Worm (Caenorhabditis elegans) whole organism, young adult: Measurements from ENCODE around the gene C06H2.2.

Experiments
- B0019.2 ChIP-seq: fragments of 200-800 bp; sonication (Bioruptor generic); conservative IDR thresholded peaks from 2 replicates; pipeline ENCODE4 v1.3.6; 2022; ENCODE audit warnings: missing genetic modification reagents, missing genetic modification characterization, missing compliant biosample characterization
- B0035.1 ChIP-seq: sonication (generic microtip); optimal IDR thresholded peaks from 2 replicates; lab custom pipeline; 2016; ENCODE audit warnings: missing genetic modification characterization, mild to moderate bottlenecking, missing compliant biosample characterization, missing genotype, missing genetic modification reagents
- B0336.3 ChIP-seq: fragments of 200-800 bp; sonication (Bioruptor generic); IDR thresholded peaks from 2 replicates; pipeline ENCODE4 v1.3.6; 2022; ENCODE audit warnings: missing genetic modification characterization, missing compliant biosample characterization
- C06A6.2 ChIP-seq: fragments of 200-800 bp; sonication (Bioruptor generic); conservative IDR thresholded peaks from 2 replicates; pipeline ENCODE4 v1.3.6; 2022; ENCODE audit warnings: missing genetic modification characterization, missing compliant biosample characterization
- C17E4.6 ChIP-seq: fragments of 200-800 bp; sonication (Bioruptor generic); IDR thresholded peaks from 2 replicates; pipeline ENCODE4 v1.3.6; 2022; ENCODE audit warnings: missing genetic modification reagents, missing genetic modification characterization, missing compliant biosample characterization
- D2030.7 ChIP-seq: fragments of 200-800 bp; sonication (Bioruptor generic); IDR thresholded peaks from 2 replicates; pipeline ENCODE4 v1.3.6; 2022; ENCODE audit warnings: missing genetic modification reagents, missing genetic modification characterization, missing compliant biosample characterization
- K11D2.4 ChIP-seq: fragments of 200-800 bp; sonication (Bioruptor generic); IDR thresholded peaks from 2 replicates; pipeline ENCODE4 v1.3.6; 2022; ENCODE audit warnings: missing genetic modification reagents, missing genetic modification characterization, missing compliant biosample characterization
- Y56A3A.18 ChIP-seq: fragments of 200-800 bp; sonication (Bioruptor generic); IDR thresholded peaks from 2 replicates; pipeline ENCODE4 v1.3.6; 2022; ENCODE audit warnings: missing genetic modification reagents, missing genetic modification characterization, missing compliant biosample characterization
- Y67H2A.10 ChIP-seq: fragments of 200-800 bp; sonication (Bioruptor generic); conservative IDR thresholded peaks from 2 replicates; pipeline ENCODE4 v1.3.6; 2022; ENCODE audit warnings: missing genetic modification reagents, missing genetic modification characterization, missing compliant biosample characterization
- Y79H2A.3 ChIP-seq: fragments of 200-800 bp; sonication (Bioruptor generic); conservative IDR thresholded peaks from 2 replicates; pipeline ENCODE4 v1.3.6; 2022; ENCODE audit warnings: missing genetic modification reagents, missing genetic modification characterization, missing compliant biosample characterization
- ZK185.1 ChIP-seq: sonication (generic microtip); optimal IDR thresholded peaks from 2 replicates; lab custom pipeline; 2016; ENCODE audit warnings: mild to moderate bottlenecking, missing genetic modification characterization, missing compliant biosample characterization; ENCODE audit not compliant: poor library complexity, severe bottlenecking
- attf-5 ChIP-seq: fragments of 200-800 bp; sonication (Bioruptor generic); optimal IDR thresholded peaks from 2 replicates; lab custom pipeline; 2018; ENCODE audit warnings: mild to moderate bottlenecking, missing genetic modification characterization, missing compliant biosample characterization
- bed-1 ChIP-seq: fragments of 200-800 bp; sonication (Bioruptor generic); IDR thresholded peaks from 2 replicates; pipeline ENCODE4 v1.3.6; 2022; ENCODE audit warnings: missing genetic modification reagents, missing genetic modification characterization, missing compliant biosample characterization
- cebp-1 ChIP-seq, 2 experiments: fragments of 200-800 bp in 1 of 2; sonication (Bioruptor generic) in 1 of 2; sonication (generic microtip) in 1 of 2; IDR thresholded peaks in 1 of 2; optimal IDR thresholded peaks in 1 of 2; 2 replicates each; pipeline versions ENCODE4 v1.3.6 to Lab custom; 2017 to 2022; ENCODE audit warnings: missing compliant biosample characterization in 2 of 2, missing genetic modification characterization in 2 of 2, mild to moderate bottlenecking in 1 of 2, missing genetic modification reagents in 1 of 2, moderate library complexity in 1 of 2
- cebp-2 ChIP-seq: fragments of 200-800 bp; sonication (Bioruptor generic); IDR thresholded peaks from 2 replicates; pipeline ENCODE4 v1.3.6; 2022; ENCODE audit warnings: missing genetic modification characterization, missing compliant biosample characterization
- ceh-40 ChIP-seq: fragments of 200-800 bp; sonication (Bioruptor generic); IDR thresholded peaks from 2 replicates; pipeline ENCODE4 v1.3.6; 2022; ENCODE audit warnings: missing genetic modification characterization, missing compliant biosample characterization
- ceh-91 ChIP-seq: fragments of 200-800 bp; sonication (Bioruptor generic); IDR thresholded peaks from 2 replicates; pipeline ENCODE4 v1.3.6; 2022; ENCODE audit warnings: missing genetic modification reagents, missing genetic modification characterization, missing compliant biosample characterization
- egl-18 ChIP-seq: fragments of 200-800 bp; sonication (Bioruptor generic); IDR thresholded peaks from 2 replicates; pipeline ENCODE4 v1.3.6; 2022; ENCODE audit warnings: missing genetic modification reagents, missing genetic modification characterization, missing compliant biosample characterization
- egrh-3 ChIP-seq: fragments of 200-800 bp; sonication (Bioruptor generic); IDR thresholded peaks from 2 replicates; pipeline ENCODE4 v1.3.6; 2022; ENCODE audit warnings: missing genetic modification reagents, missing genetic modification characterization, missing compliant biosample characterization
- him-1 ChIP-seq: sonication (generic microtip); optimal IDR thresholded peaks from 2 replicates; lab custom pipeline; 2016; ENCODE audit warnings: missing genotype, missing genetic modification reagents, missing genetic modification characterization, missing compliant biosample characterization
- hlh-12 ChIP-seq: sonication (generic microtip); optimal IDR thresholded peaks from 2 replicates; lab custom pipeline; 2016; ENCODE audit warnings: missing genetic modification characterization, missing compliant biosample characterization
- hmg-20 ChIP-seq: fragments of 200-800 bp; sonication (Bioruptor generic); IDR thresholded peaks from 2 replicates; pipeline ENCODE4 v1.3.6; 2022; ENCODE audit warnings: missing genetic modification reagents, missing genetic modification characterization, missing compliant biosample characterization
- hsf-1 ChIP-seq: fragments of 200-800 bp; sonication (Bioruptor generic); IDR thresholded peaks from 2 replicates; pipeline ENCODE4 v1.3.6; 2022; ENCODE audit warnings: missing genetic modification reagents, missing genetic modification characterization, missing compliant biosample characterization
- lin-54 ChIP-seq: fragments of 200-800 bp; sonication (Bioruptor generic); optimal IDR thresholded peaks from 2 replicates; lab custom pipeline; 2018; ENCODE audit warnings: mild to moderate bottlenecking, missing genetic modification characterization, missing compliant biosample characterization
- lir-1 ChIP-seq: fragments of 200-800 bp; sonication (Bioruptor generic); conservative IDR thresholded peaks from 2 replicates; pipeline ENCODE4 v1.3.6; 2022; ENCODE audit warnings: missing genetic modification reagents, missing genetic modification characterization, missing compliant biosample characterization
- madf-8 ChIP-seq: fragments of 200-800 bp; sonication (Bioruptor generic); conservative IDR thresholded peaks from 2 replicates; pipeline ENCODE4 v1.3.6; 2022; ENCODE audit warnings: missing genetic modification reagents, missing genetic modification characterization, missing compliant biosample characterization
- mxl-1 ChIP-seq: sonication (generic microtip); optimal IDR thresholded peaks from 2 replicates; lab custom pipeline; 2016; ENCODE audit warnings: missing genetic modification characterization, missing compliant biosample characterization
- nhr-179 ChIP-seq: sonication (generic microtip); optimal IDR thresholded peaks from 2 replicates; lab custom pipeline; 2016; ENCODE audit warnings: mild to moderate bottlenecking, missing genetic modification characterization, missing compliant biosample characterization
- nhr-27 ChIP-seq: fragments of 200-800 bp; sonication (Bioruptor generic); optimal IDR thresholded peaks from 2 replicates; lab custom pipeline; 2018; ENCODE audit warnings: mild to moderate bottlenecking, missing genetic modification characterization, moderate library complexity, missing compliant biosample characterization
- nhr-80 ChIP-seq: sonication (generic microtip); optimal IDR thresholded peaks from 2 replicates; lab custom pipeline; 2016; ENCODE audit warnings: missing genetic modification characterization, missing compliant biosample characterization
- pbrm-1 ChIP-seq: fragments of 200-800 bp; sonication (Bioruptor generic); IDR thresholded peaks from 2 replicates; pipeline ENCODE4 v1.3.6; 2022; ENCODE audit warnings: missing genetic modification reagents, missing genetic modification characterization, missing compliant biosample characterization
- rpc-1 ChIP-seq, 2 experiments: fragments of 150-350 bp in 1 of 2; sonication (generic microtip) in 1 of 2; optimal IDR thresholded peaks; 2 replicates each; lab custom pipeline; 2014 to 2018; ENCODE audit warnings: missing biosample characterization in 1 of 2, missing genetic modification characterization in 1 of 2, missing genetic modification reagents in 1 of 2, missing genotype in 1 of 2
- somi-1 ChIP-seq: fragments of 200-800 bp; sonication (Bioruptor generic); optimal IDR thresholded peaks from 2 replicates; lab custom pipeline; 2018; ENCODE audit warnings: mild to moderate bottlenecking, missing genetic modification characterization, missing compliant biosample characterization
- tbx-9 ChIP-seq: sonication (generic microtip); optimal IDR thresholded peaks from 2 replicates; lab custom pipeline; 2016; ENCODE audit warnings: borderline replicate concordance, missing genetic modification characterization, inconsistent platforms, missing compliant biosample characterization
- unc-62 ChIP-seq: fragments of 150-350 bp; optimal IDR thresholded peaks from 2 replicates; lab custom pipeline; 2014; ENCODE audit warnings: missing biosample characterization, missing genetic modification reagents, missing genetic modification characterization
- xnd-1 ChIP-seq: sonication (generic microtip); optimal IDR thresholded peaks from 2 replicates; lab custom pipeline; 2016; ENCODE audit warnings: missing genotype, missing genetic modification reagents, missing genetic modification characterization, missing compliant biosample characterization
- ztf-6 ChIP-seq: fragments of 200-800 bp; sonication (Bioruptor generic); IDR thresholded peaks from 2 replicates; pipeline ENCODE4 v1.3.6; 2022; ENCODE audit warnings: missing genetic modification reagents, missing genetic modification characterization, missing compliant biosample characterization

C06H2.2 gene

ce11 chrV:11148971-11149370 is 23.9 kb downstream of the C06H2.2 start:
- no peak for TF ChIP-seq K11D2.4 (GFP tag; lab: Robert Waterston, UW)
- TF ChIP-seq Y79H2A.3 (GFP tag; lab: Robert Waterston, UW): no peak
- TF ChIP-seq him-1: no peak
- no peak for TF ChIP-seq attf-5
- no peak for TF ChIP-seq nhr-179 (tag; lab: Kevin White, UChicago)
- no peak for TF ChIP-seq egl-18
- TF ChIP-seq nhr-27 (tag; lab: Kevin White, UChicago): no peak
- TF ChIP-seq egrh-3 (GFP tag; lab: Robert Waterston, UW): no peak
- no peak for TF ChIP-seq C06A6.2
- no peak for TF ChIP-seq B0035.1 (tag; lab: Kevin White, UChicago)
- TF ChIP-seq ceh-91 (GFP tag; lab: Robert Waterston, UW): no peak
- TF ChIP-seq D2030.7: no peak
- TF ChIP-seq Y56A3A.18 (GFP tag; lab: Robert Waterston, UW): no peak
- TF ChIP-seq cebp-2: no peak
- no peak for TF ChIP-seq lir-1 (GFP tag; lab: Robert Waterston, UW)
- TF ChIP-seq Y67H2A.10: no peak

DNA sequence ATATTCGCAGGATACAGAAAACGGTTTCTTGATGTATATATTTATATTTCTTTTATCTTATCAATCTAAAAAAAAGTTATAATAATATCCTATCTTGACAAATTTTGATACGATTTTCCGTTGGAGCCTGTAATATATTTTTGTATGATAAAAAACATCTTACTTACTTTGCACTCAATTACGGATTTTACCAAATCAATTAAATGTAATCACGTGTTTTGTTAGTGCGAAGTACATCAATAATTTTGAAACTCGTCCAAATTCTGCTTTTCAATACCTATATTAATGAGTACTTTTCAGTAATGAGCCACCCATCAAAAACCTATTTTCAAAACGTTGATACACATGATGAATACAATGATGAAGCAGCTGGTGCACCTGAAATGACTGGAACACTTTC is 24.4 kb downstream of the C06H2.2 start, which contains the start of gene T19C4.1:
T19C4.1 (plus strand) TSS at position 301 of the 400 bp plus-strand sequence.
- no peak for TF ChIP-seq pbrm-1 (GFP tag; lab: Robert Waterston, UW)
- no peak for TF ChIP-seq hmg-20 (GFP tag; lab: Robert Waterston, UW)
- TF ChIP-seq C17E4.6 (GFP tag; lab: Robert Waterston, UW): no peak
- no peak for TF ChIP-seq xnd-1 (tag; lab: Kevin White, UChicago)
- no peak for TF ChIP-seq ceh-40
- TF ChIP-seq madf-8 (GFP tag; lab: Robert Waterston, UW): no peak
- no peak for TF ChIP-seq ztf-6 (GFP tag; lab: Robert Waterston, UW)
- TF ChIP-seq unc-62: no peak
- TF ChIP-seq hsf-1: no peak
- no peak for TF ChIP-seq somi-1 (GFP tag; lab: Kevin White, UChicago)
- no peak for TF ChIP-seq mxl-1
- TF ChIP-seq tbx-9 (tag; lab: Kevin White, UChicago): no peak
- no peak for TF ChIP-seq bed-1 (GFP tag; lab: Robert Waterston, UW)
- no peak for TF ChIP-seq K11D2.4 (GFP tag; lab: Robert Waterston, UW)
- TF ChIP-seq rpc-1 (optimal IDR thresholded peaks at IDR 0.05; lab: Kevin White, UChicago): no peak
- no peak for TF ChIP-seq rpc-1 (tag; optimal IDR thresholded peaks at IDR 0.05; lab: Kevin White, UChicago)
- no peak for TF ChIP-seq nhr-80 (tag; lab: Kevin White, UChicago)
- TF ChIP-seq B0019.2 (GFP tag; lab: Robert Waterston, UW): no peak
- no peak for TF ChIP-seq B0336.3 (GFP tag; lab: Robert Waterston, UW)
- TF ChIP-seq ZK185.1 (tag; lab: Kevin White, UChicago): no peak
- TF ChIP-seq hlh-12: no peak
- TF ChIP-seq, all 124 proteins: peak for 0

DNA sequence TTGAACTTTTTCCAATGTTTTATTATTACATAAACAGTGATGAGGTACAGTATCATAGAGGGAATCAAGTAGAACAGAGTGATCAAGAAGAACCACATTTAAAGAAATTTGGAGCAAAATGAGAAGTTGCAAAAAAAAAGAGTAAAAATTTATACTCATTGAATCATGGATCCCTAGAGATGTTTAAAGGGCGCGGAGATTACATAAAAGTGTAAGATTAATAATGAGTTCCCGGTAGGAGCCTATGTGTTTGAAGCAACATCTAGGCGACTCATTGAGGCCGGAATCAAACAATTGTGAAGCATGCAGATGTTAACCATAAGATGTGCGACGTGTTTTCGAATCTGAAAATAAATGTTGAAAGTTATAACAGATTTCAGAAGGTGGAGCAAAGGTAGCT is 27.3 kb downstream of the C06H2.2 start, which contains the start of gene srg-39:
srg-39 (minus strand) TSS at position 101 of the 400 bp plus-strand sequence.
- TF ChIP-seq madf-8 (GFP tag; lab: Robert Waterston, UW) (no peak), lin-54 (GFP tag; lab: Kevin White, UChicago) (no peak), cebp-1 (GFP tag; IDR thresholded peaks at IDR 0.05; lab: Robert Waterston, UW) (no peak), cebp-1 (tag; optimal IDR thresholded peaks at IDR 0.05; lab: Kevin White, UChicago) (no peak)
- TF ChIP-seq, all 124 proteins: peak for 0
